Fruit fly (Drosophila melanogaster) whole organism, embryonic: ENCODE results near the gene CG3104.

Source experiments
- Abd-B ChIP-seq: fragments of 200-800 bp; sonication (Bioruptor generic); optimal IDR thresholded peaks from 2 replicates; lab custom pipeline; 2018; ENCODE audit warnings: missing biosample characterization, mild to moderate bottlenecking, missing genetic modification characterization, moderate library complexity
- Awh ChIP-seq: fragments of 200-800 bp; sonication (Bioruptor generic); IDR thresholded peaks from 2 replicates; pipeline ENCODE4, ENCODE4 v1.3.6; 2022; ENCODE audit warnings: missing biosample characterization, missing genetic modification characterization
- Blimp-1 ChIP-seq: fragments of 200-800 bp; sonication (Bioruptor generic); optimal IDR thresholded peaks from 3 replicates; lab custom pipeline; 2018; ENCODE audit warnings: missing biosample characterization, missing genetic modification characterization, mild to moderate bottlenecking, moderate library complexity, missing genetic modification reagents
- Bteb2 ChIP-seq: fragments of 200-800 bp; sonication (Bioruptor generic); optimal IDR thresholded peaks from 2 replicates; lab custom pipeline; 2016; ENCODE audit warnings: missing biosample characterization, missing genetic modification characterization
- CG1024 ChIP-seq: fragments of 200-800 bp; sonication (Bioruptor generic); IDR thresholded peaks from 2 replicates; pipeline ENCODE4 v1.3.6; 2022; ENCODE audit warnings: missing biosample characterization, missing genetic modification characterization
- CG10462 ChIP-seq: fragments of 200-800 bp; sonication (Bioruptor generic); optimal IDR thresholded peaks from 2 replicates; lab custom pipeline; 2016; ENCODE audit warnings: missing biosample characterization, missing genetic modification characterization
- CG10979 ChIP-seq: fragments of 200-800 bp; sonication (Bioruptor generic); optimal IDR thresholded peaks from 2 replicates; lab custom pipeline; 2018; ENCODE audit warnings: missing biosample characterization, mild to moderate bottlenecking, missing genetic modification characterization, moderate library complexity
- CG12104 ChIP-seq: fragments of 200-800 bp; sonication (Bioruptor generic); optimal IDR thresholded peaks from 3 replicates; lab custom pipeline; 2016; ENCODE audit warnings: missing biosample characterization, missing genetic modification characterization
- CG12155 ChIP-seq: fragments of 200-800 bp; sonication (Bioruptor generic); optimal IDR thresholded peaks from 3 replicates; lab custom pipeline; 2016; ENCODE audit warnings: missing biosample characterization, missing genetic modification characterization
- CG12299 ChIP-seq: fragments of 200-800 bp; sonication (Bioruptor generic); optimal IDR thresholded peaks from 2 replicates; lab custom pipeline; 2018; ENCODE audit warnings: missing biosample characterization, mild to moderate bottlenecking, missing genetic modification characterization
- CG12942 ChIP-seq: fragments of 200-800 bp; sonication (Bioruptor generic); optimal IDR thresholded peaks from 3 replicates; lab custom pipeline; 2016; ENCODE audit warnings: missing biosample characterization, missing genetic modification characterization
- CG13894 ChIP-seq: fragments of 200-800 bp; sonication (Bioruptor generic); optimal IDR thresholded peaks from 3 replicates; lab custom pipeline; 2018; ENCODE audit warnings: missing biosample characterization, mild to moderate bottlenecking, missing genetic modification characterization, moderate library complexity
- CG14050 ChIP-seq: fragments of 200-800 bp; sonication (Bioruptor generic); IDR thresholded peaks from 3 replicates; pipeline ENCODE4 v1.3.6; 2022; ENCODE audit warnings: missing biosample characterization, missing genetic modification characterization
- CG17568 ChIP-seq: fragments of 200-800 bp; sonication (Bioruptor generic); optimal IDR thresholded peaks from 2 replicates; lab custom pipeline; 2018; ENCODE audit warnings: missing biosample characterization, mild to moderate bottlenecking, missing genetic modification characterization, moderate library complexity
- CG3281 ChIP-seq: fragments of 200-800 bp; sonication (Bioruptor generic); optimal IDR thresholded peaks from 3 replicates; lab custom pipeline; 2017; ENCODE audit warnings: missing biosample characterization, mild to moderate bottlenecking, missing genetic modification characterization
- CG33557 ChIP-seq: fragments of 200-800 bp; sonication (Bioruptor generic); optimal IDR thresholded peaks from 2 replicates; lab custom pipeline; 2019; ENCODE audit warnings: missing biosample characterization, mild to moderate bottlenecking, missing genetic modification characterization, moderate library complexity
- CG43689 ChIP-seq: fragments of 200-800 bp; sonication (Bioruptor generic); IDR thresholded peaks from 2 replicates; pipeline ENCODE4 v1.3.6; 2022; ENCODE audit warnings: missing biosample characterization, missing genetic modification characterization
- CG5953 ChIP-seq: fragments of 200-800 bp; sonication (Bioruptor generic); IDR thresholded peaks from 2 replicates; pipeline ENCODE4 v1.3.6; 2022; ENCODE audit warnings: missing biosample characterization, missing genetic modification characterization
- CG6272 ChIP-seq: fragments of 200-800 bp; sonication (Bioruptor generic); IDR thresholded peaks from 2 replicates; pipeline ENCODE4 v1.3.6; 2022; ENCODE audit warnings: missing biosample characterization, missing genetic modification characterization
- D19B ChIP-seq: fragments of 200-800 bp; sonication (Bioruptor generic); optimal IDR thresholded peaks from 2 replicates; lab custom pipeline; 2017; ENCODE audit warnings: missing biosample characterization, mild to moderate bottlenecking, missing genetic modification characterization
- Fer2 ChIP-seq: fragments of 200-800 bp; sonication (Bioruptor generic); optimal IDR thresholded peaks from 2 replicates; lab custom pipeline; 2018; ENCODE audit warnings: missing biosample characterization, mild to moderate bottlenecking, missing genetic modification characterization, moderate library complexity
- Gug ChIP-seq: fragments of 200-800 bp; sonication (Bioruptor generic); IDR thresholded peaks from 4 replicates; pipeline ENCODE4 v1.3.6; 2022; ENCODE audit warnings: missing biosample characterization, missing genetic modification characterization
- Hey ChIP-seq: fragments of 200-800 bp; sonication (Bioruptor generic); optimal IDR thresholded peaks from 3 replicates; lab custom pipeline; 2018; ENCODE audit warnings: missing biosample characterization, mild to moderate bottlenecking, missing genetic modification characterization
- HmgZ ChIP-seq: fragments of 200-800 bp; sonication (Bioruptor generic); optimal IDR thresholded peaks from 2 replicates; lab custom pipeline; 2018; ENCODE audit warnings: missing biosample characterization, mild to moderate bottlenecking, missing genetic modification characterization
- Lhr ChIP-seq: fragments of 200-800 bp; sonication (Bioruptor generic); optimal IDR thresholded peaks from 3 replicates; lab custom pipeline; 2017; ENCODE audit warnings: mild to moderate bottlenecking, missing biosample characterization, missing genetic modification reagents, missing genetic modification characterization
- Mes4 ChIP-seq: fragments of 200-800 bp; sonication (Bioruptor generic); optimal IDR thresholded peaks from 2 replicates; lab custom pipeline; 2016; ENCODE audit warnings: missing biosample characterization, missing genetic modification characterization
- NC2α ChIP-seq: fragments of 200-800 bp; sonication (Bioruptor generic); optimal IDR thresholded peaks from 2 replicates; lab custom pipeline; 2016; ENCODE audit warnings: missing biosample characterization, missing genetic modification characterization
- NfI ChIP-seq: fragments of 200-800 bp; sonication (Bioruptor generic); optimal IDR thresholded peaks from 3 replicates; lab custom pipeline; 2018; ENCODE audit warnings: missing biosample characterization, mild to moderate bottlenecking, missing genetic modification characterization, moderate library complexity
- Opbp ChIP-seq: fragments of 200-800 bp; sonication (Bioruptor generic); IDR thresholded peaks from 3 replicates; pipeline ENCODE4 v1.3.6; 2022; ENCODE audit warnings: missing biosample characterization, missing genetic modification characterization; ENCODE audit not compliant: partially characterized antibody
- Ravus ChIP-seq: fragments of 200-800 bp; sonication (Bioruptor generic); IDR thresholded peaks from 2 replicates; pipeline ENCODE4 v1.3.6; 2022; ENCODE audit warnings: missing biosample characterization, missing genetic modification characterization
- Rfx ChIP-seq: fragments of 200-800 bp; sonication (Bioruptor generic); IDR thresholded peaks from 2 replicates; pipeline ENCODE4 v1.3.6; 2022; ENCODE audit warnings: missing biosample characterization, missing genetic modification characterization
- Sry-β ChIP-seq: fragments of 200-800 bp; sonication (Bioruptor generic); optimal IDR thresholded peaks from 2 replicates; lab custom pipeline; 2018; ENCODE audit warnings: missing biosample characterization, mild to moderate bottlenecking, missing genetic modification characterization, moderate library complexity
- al ChIP-seq: fragments of 200-800 bp; sonication (Bioruptor generic); IDR thresholded peaks from 2 replicates; pipeline ENCODE4 v1.3.6; 2022; ENCODE audit warnings: missing biosample characterization, missing genetic modification characterization
- ara ChIP-seq: fragments of 200-800 bp; sonication (Bioruptor generic); IDR thresholded peaks from 2 replicates; pipeline ENCODE4 v1.3.6; 2022; ENCODE audit warnings: missing biosample characterization, missing genetic modification characterization
- cas ChIP-seq: fragments of 200-800 bp; sonication (Bioruptor generic); IDR thresholded peaks from 2 replicates; pipeline ENCODE4 v1.3.6; 2022; ENCODE audit warnings: missing biosample characterization, missing genetic modification characterization
- cg ChIP-seq: fragments of 200-800 bp; sonication (Bioruptor generic); optimal IDR thresholded peaks from 3 replicates; lab custom pipeline; 2019; ENCODE audit warnings: missing biosample characterization, mild to moderate bottlenecking, missing genetic modification characterization, moderate library complexity
- dimm ChIP-seq: fragments of 200-800 bp; sonication (Bioruptor generic); IDR thresholded peaks from 2 replicates; pipeline ENCODE4 v1.3.6; 2022; ENCODE audit warnings: missing biosample characterization, missing genetic modification characterization
- dm ChIP-seq: fragments of 200-800 bp; sonication (Bioruptor generic); optimal IDR thresholded peaks from 3 replicates; lab custom pipeline; 2016; ENCODE audit warnings: missing biosample characterization, missing genetic modification characterization
- hb ChIP-seq: fragments of 200-800 bp; sonication (Bioruptor generic); IDR thresholded peaks from 3 replicates; pipeline ENCODE4 v1.3.6; 2022; ENCODE audit warnings: missing biosample characterization, missing genetic modification characterization; ENCODE audit not compliant: partially characterized antibody
- insv ChIP-seq, 2 experiments: fragments of 200-800 bp; sonication (Bioruptor generic); optimal IDR thresholded peaks; 3 replicates each; lab custom pipeline; 2016 to 2018; ENCODE audit warnings: missing biosample characterization in 2 of 2, missing genetic modification characterization in 2 of 2
- lmd ChIP-seq: fragments of 200-800 bp; sonication (Bioruptor generic); IDR thresholded peaks from 2 replicates; pipeline ENCODE4 v1.3.6; 2022; ENCODE audit warnings: missing biosample characterization, missing genetic modification characterization
- lola ChIP-seq, 3 experiments: fragments of >200 bp in 2 of 3; fragments of 200-800 bp in 1 of 3; sonication (Bioruptor generic) in 1 of 3; optimal IDR thresholded peaks; 2 replicates each; lab custom pipeline; 2017 to 2019; ENCODE audit warnings: missing biosample characterization in 3 of 3, missing genetic modification characterization in 3 of 3, mild to moderate bottlenecking in 1 of 3, moderate library complexity in 1 of 3
- otp ChIP-seq: fragments of 200-800 bp; sonication (Bioruptor generic); IDR thresholded peaks from 3 replicates; pipeline ENCODE4, ENCODE4 v1.3.6; 2022; ENCODE audit warnings: missing biosample characterization, missing genetic modification characterization
- p53 ChIP-seq: fragments of 200-800 bp; sonication (Bioruptor generic); optimal IDR thresholded peaks from 2 replicates; lab custom pipeline; 2016; ENCODE audit warnings: missing biosample characterization, missing genetic modification characterization
- pho ChIP-seq: fragments of 200-800 bp; sonication (Bioruptor generic); optimal IDR thresholded peaks from 2 replicates; lab custom pipeline; 2016; ENCODE audit warnings: missing biosample characterization, missing genetic modification characterization
- pnt ChIP-seq: fragments of 200-800 bp; sonication (Bioruptor generic); optimal IDR thresholded peaks from 3 replicates; lab custom pipeline; 2016; ENCODE audit warnings: missing biosample characterization, missing genetic modification characterization
- run ChIP-seq: fragments of 200-800 bp; sonication (Bioruptor generic); optimal IDR thresholded peaks from 3 replicates; lab custom pipeline; 2018; ENCODE audit warnings: missing biosample characterization, mild to moderate bottlenecking, missing genetic modification characterization
- sim ChIP-seq: fragments of 200-800 bp; sonication (Bioruptor generic); IDR thresholded peaks from 2 replicates; pipeline ENCODE4 v1.3.6; 2022; ENCODE audit warnings: missing biosample characterization, missing genetic modification characterization
- sima ChIP-seq: fragments of 200-800 bp; sonication (Bioruptor generic); optimal IDR thresholded peaks from 2 replicates; lab custom pipeline; 2016; ENCODE audit warnings: missing biosample characterization, missing genetic modification characterization
- slbo ChIP-seq: fragments of 200-800 bp; sonication (Bioruptor generic); IDR thresholded peaks from 2 replicates; pipeline ENCODE4 v1.3.6; 2022; ENCODE audit warnings: missing biosample characterization, missing genetic modification characterization
- so ChIP-seq: fragments of 200-800 bp; sonication (Bioruptor generic); IDR thresholded peaks from 3 replicates; pipeline ENCODE4 v1.3.6; 2022; ENCODE audit warnings: missing biosample characterization, missing genetic modification characterization
- vvl ChIP-seq: fragments of 200-800 bp; sonication (Bioruptor generic); IDR thresholded peaks from 2 replicates; pipeline ENCODE4 v1.3.6; 2022; ENCODE audit warnings: missing biosample characterization, missing genetic modification characterization

The CG3104 gene

DNA sequence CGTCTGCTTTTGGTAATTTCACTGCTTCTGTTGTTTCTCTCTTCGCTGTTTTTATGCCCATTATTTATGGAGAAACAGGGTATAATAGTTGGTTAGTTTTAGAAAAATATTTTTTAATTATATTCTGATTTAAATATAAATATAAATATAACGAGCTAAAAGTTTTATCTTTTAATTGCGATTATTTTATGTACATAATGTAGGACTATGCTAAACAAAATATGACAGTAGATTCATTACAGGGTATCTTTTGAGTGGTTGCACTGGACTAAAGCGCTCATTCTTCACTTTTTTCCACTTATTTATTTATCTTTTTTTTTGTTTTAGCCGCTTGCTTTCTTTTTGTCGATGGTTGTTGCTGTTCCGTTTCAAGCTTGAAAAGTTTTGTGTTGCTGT is 49.5 kb upstream of the CG3104 start (continued):
- TF ChIP-seq pho (no peak), slbo (GFP tag; lab: Robert Waterston, UW) (peak; percentile 71; the same call in 1 of the 2 replicates), CG33557 (GFP tag; lab: Kevin White, UChicago) (no peak), Awh (GFP tag; lab: Robert Waterston, UW) (0 out of 2 replicates have a peak, but pooled peaks have one; percentile 36), Lhr (GFP tag; lab: Kevin White, UChicago) (no peak), al (GFP tag; lab: Robert Waterston, UW) (no peak), p53 (no peak), hb (GFP tag; lab: Robert Waterston, UW) (no peak), NfI (GFP tag; lab: Kevin White, UChicago) (no peak), CG6272 (GFP tag; lab: Robert Waterston, UW) (no peak), Blimp-1 (GFP tag; lab: Kevin White, UChicago) (peak; percentile 50), sima (GFP tag; lab: Kevin White, UChicago) (no peak), Opbp (GFP tag; lab: Robert Waterston, UW) (no peak), Abd-B (GFP tag; lab: Kevin White, UChicago) (peak; percentile 21), Ravus (no peak), CG13894 (tag; lab: Kevin White, UChicago) (no peak), lmd (GFP tag; lab: Robert Waterston, UW) (peak; percentile 72), CG12299 (tag; lab: Kevin White, UChicago) (no peak), CG1024 (GFP tag; lab: Robert Waterston, UW) (no peak), so (GFP tag; lab: Robert Waterston, UW) (no peak), Bteb2 (GFP tag; lab: Kevin White, UChicago) (no peak), NC2α (GFP tag; lab: Kevin White, UChicago) (no peak), dm (no peak), CG5953 (GFP tag; lab: Robert Waterston, UW) (no peak), pnt (GFP tag; lab: Kevin White, UChicago) (no peak), CG12942 (GFP tag; lab: Kevin White, UChicago) (no peak), lola (GFP tag; optimal IDR thresholded peaks at IDR 0.05; lab: Kevin White, UChicago) (no peak), otp (GFP tag; lab: Robert Waterston, UW) (no peak), Fer2 (no peak), CG10979 (peak; percentile 48), Rfx (GFP tag; lab: Robert Waterston, UW) (peak; percentile 42; the same call in 1 of the 2 replicates), CG10462 (GFP tag; lab: Kevin White, UChicago) (no peak), CG14050 (GFP tag; lab: Robert Waterston, UW) (peak; percentile 46; the same call in 1 of the 3 replicates), ara (GFP tag; lab: Robert Waterston, UW) (no peak), cas (GFP tag; lab: Robert Waterston, UW) (no peak), dimm (GFP tag; lab: Robert Waterston, UW) (peak; percentile 24; the same call in 1 of the 2 replicates), D19B (GFP tag; lab: Kevin White, UChicago) (peak; percentile 82), Mes4 (GFP tag; lab: Kevin White, UChicago) (no peak), run (tag; lab: Kevin White, UChicago) (peak; percentile 16), CG12104 (GFP tag; lab: Kevin White, UChicago) (no peak), CG43689 (peak; percentile 41), CG17568 (GFP tag; lab: Kevin White, UChicago) (no peak), vvl (GFP tag; lab: Robert Waterston, UW) (peak; percentile 77), cg (GFP tag; lab: Kevin White, UChicago) (no peak), Hey (no peak), CG3281 (no peak), CG12155 (GFP tag; lab: Kevin White, UChicago) (no peak), Gug (GFP tag; lab: Robert Waterston, UW) (no peak), HmgZ (tag; lab: Kevin White, UChicago) (no peak), insv (GFP tag; optimal IDR thresholded peaks at IDR 0.05; lab: Kevin White, UChicago) (no peak), sim (GFP tag; lab: Robert Waterston, UW) (no peak), Sry-β (GFP tag; lab: Kevin White, UChicago) (no peak)
